Worm (Caenorhabditis elegans) whole organism, L3 larva: Measurements from ENCODE around the gene spe-6.

Experiments
- ceh-16 ChIP-seq: sonication (generic microtip); optimal IDR thresholded peaks from 2 replicates; lab custom pipeline; 2017; ENCODE audit warnings: missing biosample characterization, missing genetic modification characterization
- eor-1 ChIP-seq, 2 experiments: fragments of 150-350 bp; optimal IDR thresholded peaks; 2 replicates each; lab custom pipeline; 2014 to 2018; ENCODE audit warnings: missing biosample characterization in 2 of 2, missing genetic modification characterization in 2 of 2
- snpc-4 ChIP-seq: fragments of 150-350 bp; optimal IDR thresholded peaks from 2 replicates; lab custom pipeline; 2014; ENCODE audit warnings: missing biosample characterization, missing genetic modification characterization
- unc-62 ChIP-seq: fragments of 150-350 bp; sonication (generic microtip); optimal IDR thresholded peaks from 4 replicates; lab custom pipeline; 2014; ENCODE audit warnings: missing biosample characterization, missing genetic modification reagents, missing genetic modification characterization

ce11 chrIII:11471336-11471735 lies 34.0 kb upstream of the spe-6 start:
- TF ChIP-seq unc-62 (GFP tag; lab: Kevin White, UChicago): no peak
- no peak for TF ChIP-seq eor-1 (tag; optimal IDR thresholded peaks at IDR 0.05; lab: Kevin White, UChicago)
- no peak for TF ChIP-seq ceh-16
- no peak for TF ChIP-seq snpc-4 (tag; lab: Kevin White, UChicago)
